Fruit fly (Drosophila melanogaster) S2 (cell line): Measurements from ENCODE around the gene CapaR.

Experiments
- CG8478 ChIP-seq: fragments of >200 bp; optimal IDR thresholded peaks from 2 replicates; lab custom pipeline; 2018
- CTCF ChIP-seq, 2 experiments: fragments of >200 bp; optimal IDR thresholded peaks; 2 replicates each; lab custom pipeline; 2018

- no peak for TF ChIP-seq CTCF (optimal IDR thresholded peaks at IDR 0.05; lab: Kevin White, UChicago)
- TF ChIP-seq CG8478 (lab: Kevin White, UChicago): no peak
Measured at dm6 chr3L:21554752-21555151, 7.2 kb downstream of the CapaR start, which contains the start of gene Wnk.
